Fruit fly (Drosophila melanogaster) whole organism, adult: ENCODE data around the gene Coq5.

ENCODE experiments used
- CG11617 ChIP-seq: fragments of 200-800 bp; sonication (Bioruptor generic); optimal IDR thresholded peaks from 2 replicates; lab custom pipeline; 2017; ENCODE audit warnings: mild to moderate bottlenecking, missing biosample characterization, missing genetic modification reagents, missing genetic modification characterization
- CG12768 ChIP-seq: fragments of 200-800 bp; sonication (Bioruptor generic); optimal IDR thresholded peaks from 2 replicates; lab custom pipeline; 2017; ENCODE audit warnings: missing biosample characterization, missing genetic modification characterization, mild to moderate bottlenecking, moderate library complexity, missing genetic modification reagents
- CG14711 ChIP-seq: fragments of 200-800 bp; sonication (Bioruptor generic); optimal IDR thresholded peaks from 2 replicates; lab custom pipeline; 2018; ENCODE audit warnings: missing biosample characterization, mild to moderate bottlenecking, missing genetic modification characterization, moderate library complexity
- CG1620 ChIP-seq: fragments of 200-800 bp; sonication (Bioruptor generic); optimal IDR thresholded peaks from 2 replicates; lab custom pipeline; 2016; ENCODE audit warnings: missing biosample characterization, missing genetic modification characterization
- CG33017 ChIP-seq: fragments of 200-800 bp; sonication (Bioruptor generic); optimal IDR thresholded peaks from 2 replicates; lab custom pipeline; 2018; ENCODE audit warnings: missing biosample characterization, mild to moderate bottlenecking, missing genetic modification characterization, moderate library complexity
- CG5204 ChIP-seq: fragments of 200-800 bp; sonication (Bioruptor generic); optimal IDR thresholded peaks from 2 replicates; lab custom pipeline; 2016; ENCODE audit warnings: missing biosample characterization, missing genetic modification characterization
- CG7045 ChIP-seq: fragments of 200-800 bp; sonication (Bioruptor generic); optimal IDR thresholded peaks from 2 replicates; lab custom pipeline; 2017; ENCODE audit warnings: missing biosample characterization, mild to moderate bottlenecking, missing genetic modification characterization
- Crg-1 ChIP-seq: fragments of 200-800 bp; sonication (Bioruptor generic); optimal IDR thresholded peaks from 2 replicates; lab custom pipeline; 2016; ENCODE audit warnings: missing biosample characterization, missing genetic modification characterization
- Mnt ChIP-seq: fragments of 200-800 bp; sonication (Bioruptor generic); optimal IDR thresholded peaks from 2 replicates; lab custom pipeline; 2016; ENCODE audit warnings: missing biosample characterization, mild to moderate bottlenecking, missing genetic modification characterization
- bab1 ChIP-seq: fragments of 200-800 bp; sonication (Bioruptor generic); optimal IDR thresholded peaks from 3 replicates; lab custom pipeline; 2019; ENCODE audit warnings: missing biosample characterization, mild to moderate bottlenecking, missing genetic modification characterization, moderate library complexity
- cic ChIP-seq: fragments of 200-800 bp; sonication (Bioruptor generic); optimal IDR thresholded peaks from 2 replicates; lab custom pipeline; 2017; ENCODE audit warnings: missing biosample characterization, mild to moderate bottlenecking, missing genetic modification characterization, moderate library complexity
- cnc ChIP-seq, 2 experiments: fragments of >200 bp; optimal IDR thresholded peaks; 2 replicates each; lab custom pipeline; 2017
- kay ChIP-seq: fragments of 200-800 bp; sonication (Bioruptor generic); peaks from one replicate; lab custom pipeline; 2016; ENCODE audit warnings: missing biosample characterization, missing genetic modification characterization, borderline replicate concordance
- ovo ChIP-seq: fragments of 200-800 bp; sonication (Bioruptor generic); optimal IDR thresholded peaks from 2 replicates; lab custom pipeline; 2016; ENCODE audit warnings: missing biosample characterization, missing genetic modification characterization
- tj ChIP-seq: fragments of 200-800 bp; sonication (Bioruptor generic); optimal IDR thresholded peaks from 3 replicates; lab custom pipeline; 2017; ENCODE audit warnings: missing biosample characterization, mild to moderate bottlenecking, missing genetic modification characterization, moderate library complexity
- toe ChIP-seq: fragments of 200-800 bp; sonication (Bioruptor generic); optimal IDR thresholded peaks from 2 replicates; lab custom pipeline; 2016; ENCODE audit warnings: missing biosample characterization, missing genetic modification characterization

The Coq5 gene

DNA sequence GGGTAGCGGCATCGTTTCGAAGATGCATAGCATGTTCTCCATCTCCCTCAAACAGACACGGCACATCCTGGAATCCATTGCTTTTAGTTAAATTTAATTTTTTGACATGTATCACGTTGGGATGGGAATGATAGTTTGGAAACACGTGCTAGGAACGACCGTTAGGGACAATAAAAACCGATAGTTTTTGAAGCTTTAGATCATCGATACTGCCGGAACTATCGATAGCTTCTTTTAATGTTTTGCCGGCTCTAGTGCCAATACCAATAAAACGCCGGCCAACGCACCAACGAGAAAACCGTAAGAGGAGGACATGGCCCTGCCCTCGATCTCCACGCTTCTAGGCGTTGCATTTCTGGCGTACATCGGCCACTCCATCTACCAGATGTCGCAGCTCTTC is 39.6 kb downstream of the Coq5 start, which contains the start of the genes CG4318 and CG4332:
TSS of gene CG4318 (minus strand) at position 142 of the 400 bp plus-strand sequence.
TSS of gene CG4332 (plus strand) at position 256 of the 400 bp plus-strand sequence.
- TF ChIP-seq bab1 (GFP tag; lab: Kevin White, UChicago) (peak; percentile 58), CG5204 (GFP tag; lab: Kevin White, UChicago) (no peak), Mnt (peak; percentile 66)

DNA sequence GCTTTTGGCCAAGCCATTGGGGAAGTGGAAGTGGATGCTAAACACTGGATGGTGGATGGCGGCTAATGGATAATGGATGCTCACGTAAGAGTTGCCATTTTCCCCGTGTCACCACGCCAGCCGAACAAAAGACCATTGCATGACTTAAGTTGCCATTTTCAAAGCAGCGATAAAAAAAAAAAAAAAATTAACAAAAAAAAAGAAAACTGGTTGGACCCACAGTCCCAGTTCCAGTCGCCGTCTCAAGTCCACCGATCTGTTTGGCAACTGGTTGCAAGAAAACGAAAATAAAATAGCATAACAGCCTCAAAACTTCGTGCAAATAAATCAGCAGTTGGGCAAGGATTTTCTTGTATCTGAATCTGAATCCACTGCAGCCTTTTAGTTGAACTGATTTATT is 45.3 kb downstream of the Coq5 start:
- no peak for TF ChIP-seq Crg-1
- TF ChIP-seq CG1620 (GFP tag; lab: Kevin White, UChicago), result no peak
- no peak for TF ChIP-seq CG5204 (GFP tag; lab: Kevin White, UChicago)
- no peak for TF ChIP-seq CG7045
- no peak for TF ChIP-seq toe (GFP tag; lab: Kevin White, UChicago)
- TF ChIP-seq CG14711, result no peak
- TF ChIP-seq CG33017, result no peak
- TF ChIP-seq kay (GFP tag; lab: Kevin White, UChicago), result no peak
- TF ChIP-seq cnc (optimal IDR thresholded peaks at IDR 0.05; lab: Kevin White, UChicago), result no peak
- TF ChIP-seq tj (GFP tag; lab: Kevin White, UChicago), result no peak
- no peak for TF ChIP-seq ovo (GFP tag; lab: Kevin White, UChicago)
- TF ChIP-seq CG11617 (GFP tag; lab: Kevin White, UChicago), result no peak

- TF ChIP-seq cnc (optimal IDR thresholded peaks at IDR 0.05; lab: Kevin White, UChicago), result no peak
- TF ChIP-seq CG1620 (GFP tag; lab: Kevin White, UChicago), result no peak
- no peak for TF ChIP-seq Crg-1
- no peak for TF ChIP-seq ovo (GFP tag; lab: Kevin White, UChicago)
- TF ChIP-seq toe (GFP tag; lab: Kevin White, UChicago), result no peak
- TF ChIP-seq bab1 (GFP tag; lab: Kevin White, UChicago), result no peak
- TF ChIP-seq CG14711, result no peak
- TF ChIP-seq CG12768, result no peak
- no peak for TF ChIP-seq CG11617 (GFP tag; lab: Kevin White, UChicago)
Observed at dm6 chrX:13145858-13146257, 48.5 kb downstream of the Coq5 start.

DNA sequence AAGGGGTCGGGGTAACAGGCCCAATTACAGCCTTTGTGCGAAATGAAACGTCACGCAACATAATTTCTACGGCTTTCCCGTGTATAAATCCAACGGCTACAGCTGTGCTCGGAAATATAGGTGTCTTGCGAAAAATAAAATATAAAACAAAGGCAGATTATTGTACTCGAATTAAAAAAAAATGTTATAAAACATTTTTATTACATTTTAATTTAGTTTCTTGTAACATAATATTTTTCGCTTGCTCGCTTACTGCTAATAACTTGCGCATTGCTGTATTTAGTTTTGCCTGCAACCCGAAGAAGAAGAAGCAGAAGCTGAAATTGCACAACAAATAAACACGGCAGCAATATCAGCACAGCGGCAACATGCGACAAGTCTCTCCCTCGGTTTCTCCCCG is 51.3 kb downstream of the Coq5 start:
- no peak for TF ChIP-seq cic (GFP tag; lab: Kevin White, UChicago)
- peak; percentile 21 for TF ChIP-seq bab1 (GFP tag; lab: Kevin White, UChicago)
